Fruit fly (Drosophila melanogaster) whole organism, embryonic: ENCODE data around the gene CG1824.

Experiments used
- Ada2b ChIP-seq: fragments of 200-800 bp; sonication (Bioruptor generic); IDR thresholded peaks from 2 replicates; pipeline ENCODE4 v1.3.6; 2022; ENCODE audit warnings: missing biosample characterization, missing genetic modification characterization
- CG10366 ChIP-seq: fragments of 200-800 bp; sonication (Bioruptor generic); IDR thresholded peaks from 2 replicates; pipeline ENCODE4 v1.3.6; 2022; ENCODE audit warnings: missing biosample characterization, missing genetic modification characterization
- CG11085 ChIP-seq: fragments of 200-800 bp; sonication (Bioruptor generic); IDR thresholded peaks from 2 replicates; pipeline ENCODE4 v1.3.6; 2022; ENCODE audit warnings: missing biosample characterization, missing genetic modification characterization
- CG11398 ChIP-seq: fragments of 200-800 bp; sonication (Bioruptor generic); optimal IDR thresholded peaks from 2 replicates; lab custom pipeline; 2016; ENCODE audit warnings: missing biosample characterization, missing genetic modification characterization
- CG11560 ChIP-seq: fragments of 200-800 bp; sonication (Bioruptor generic); IDR thresholded peaks from 3 replicates; pipeline ENCODE4 v1.3.6; 2022; ENCODE audit warnings: missing biosample characterization, missing genetic modification characterization
- CG11723 ChIP-seq: fragments of 200-800 bp; sonication (Bioruptor generic); optimal IDR thresholded peaks from 2 replicates; lab custom pipeline; 2017; ENCODE audit warnings: missing biosample characterization, mild to moderate bottlenecking, missing genetic modification characterization
- CG12659 ChIP-seq: fragments of 200-800 bp; sonication (Bioruptor generic); optimal IDR thresholded peaks from 3 replicates; lab custom pipeline; 2017; ENCODE audit warnings: mild to moderate bottlenecking, missing biosample characterization, missing genetic modification reagents, missing genetic modification characterization
- CG12942 ChIP-seq: fragments of 200-800 bp; sonication (Bioruptor generic); optimal IDR thresholded peaks from 3 replicates; lab custom pipeline; 2016; ENCODE audit warnings: missing biosample characterization, missing genetic modification characterization
- CG16863 ChIP-seq: fragments of 200-800 bp; sonication (Bioruptor generic); optimal IDR thresholded peaks from 3 replicates; lab custom pipeline; 2016; ENCODE audit warnings: missing biosample characterization, missing genetic modification characterization
- CG18599 ChIP-seq: fragments of 200-800 bp; sonication (Bioruptor generic); optimal IDR thresholded peaks from 3 replicates; lab custom pipeline; 2017; ENCODE audit warnings: missing biosample characterization, missing genetic modification characterization, mild to moderate bottlenecking, moderate library complexity, missing genetic modification reagents
- CG2712 ChIP-seq: fragments of 200-800 bp; optimal IDR thresholded peaks from 3 replicates; lab custom pipeline; 2019; ENCODE audit warnings: missing biosample characterization, mild to moderate bottlenecking, missing genetic modification characterization, moderate library complexity
- CG6765 ChIP-seq: fragments of 200-800 bp; sonication (Bioruptor generic); optimal IDR thresholded peaks from 3 replicates; lab custom pipeline; 2017; ENCODE audit warnings: missing biosample characterization, mild to moderate bottlenecking, missing genetic modification characterization
- CG7357 ChIP-seq: fragments of 200-800 bp; sonication (Bioruptor generic); IDR thresholded peaks from 3 replicates; pipeline ENCODE4 v1.3.6; 2022; ENCODE audit warnings: missing biosample characterization, missing genetic modification characterization
- CG7372 ChIP-seq: fragments of 200-800 bp; sonication (Bioruptor generic); IDR thresholded peaks from 2 replicates; pipeline ENCODE4 v1.3.6; 2022; ENCODE audit warnings: missing biosample characterization, missing genetic modification characterization
- CG9609 ChIP-seq: fragments of 200-800 bp; sonication (Bioruptor generic); optimal IDR thresholded peaks from 3 replicates; lab custom pipeline; 2016; ENCODE audit warnings: missing biosample characterization, missing genetic modification characterization
- CG9817 ChIP-seq: fragments of 200-800 bp; sonication (Bioruptor generic); optimal IDR thresholded peaks from 2 replicates; lab custom pipeline; 2018; ENCODE audit warnings: missing biosample characterization, mild to moderate bottlenecking, missing genetic modification characterization, moderate library complexity
- D19A ChIP-seq: fragments of 200-800 bp; optimal IDR thresholded peaks from 3 replicates; lab custom pipeline; 2019; ENCODE audit warnings: missing biosample characterization, mild to moderate bottlenecking, missing genetic modification characterization, moderate library complexity
- Dad ChIP-seq: fragments of 200-800 bp; sonication (Bioruptor generic); optimal IDR thresholded peaks from 3 replicates; lab custom pipeline; 2016; ENCODE audit warnings: missing biosample characterization, missing genetic modification characterization
- Gug ChIP-seq: fragments of 200-800 bp; sonication (Bioruptor generic); IDR thresholded peaks from 4 replicates; pipeline ENCODE4 v1.3.6; 2022; ENCODE audit warnings: missing biosample characterization, missing genetic modification characterization
- Hand ChIP-seq: fragments of 200-800 bp; sonication (Bioruptor generic); optimal IDR thresholded peaks from 2 replicates; lab custom pipeline; 2017; ENCODE audit warnings: mild to moderate bottlenecking, missing biosample characterization, missing genetic modification reagents, missing genetic modification characterization
- Hsf ChIP-seq: fragments of 200-800 bp; sonication (Bioruptor generic); optimal IDR thresholded peaks from 3 replicates; lab custom pipeline; 2016; ENCODE audit warnings: missing biosample characterization, missing genetic modification characterization
- Lhr ChIP-seq: fragments of 200-800 bp; sonication (Bioruptor generic); optimal IDR thresholded peaks from 3 replicates; lab custom pipeline; 2017; ENCODE audit warnings: mild to moderate bottlenecking, missing biosample characterization, missing genetic modification reagents, missing genetic modification characterization
- Max ChIP-seq: fragments of 200-800 bp; sonication (Bioruptor generic); optimal IDR thresholded peaks from 2 replicates; lab custom pipeline; 2016; ENCODE audit warnings: missing biosample characterization, mild to moderate bottlenecking, missing genetic modification characterization
- NK7.1 ChIP-seq: fragments of 200-800 bp; sonication (Bioruptor generic); optimal IDR thresholded peaks from 3 replicates; lab custom pipeline; 2016; ENCODE audit warnings: missing biosample characterization, missing genetic modification characterization
- Optix ChIP-seq: fragments of 200-800 bp; sonication (Bioruptor generic); IDR thresholded peaks from 3 replicates; pipeline ENCODE4 v1.3.6; 2022; ENCODE audit warnings: missing biosample characterization, missing genetic modification characterization
- Side ChIP-seq: fragments of 200-800 bp; sonication (Bioruptor generic); optimal IDR thresholded peaks from 2 replicates; lab custom pipeline; 2016; ENCODE audit warnings: missing biosample characterization, missing genetic modification characterization
- Spps ChIP-seq: fragments of 200-800 bp; sonication (Bioruptor generic); optimal IDR thresholded peaks from 2 replicates; lab custom pipeline; 2018; ENCODE audit warnings: missing biosample characterization, mild to moderate bottlenecking, missing genetic modification characterization
- Sry-β ChIP-seq: fragments of 200-800 bp; sonication (Bioruptor generic); optimal IDR thresholded peaks from 2 replicates; lab custom pipeline; 2018; ENCODE audit warnings: missing biosample characterization, mild to moderate bottlenecking, missing genetic modification characterization, moderate library complexity
- Stat92E ChIP-seq, 3 experiments: fragments of >200 bp in 2 of 3; fragments of 200-800 bp in 1 of 3; sonication (Bioruptor generic) in 1 of 3; optimal IDR thresholded peaks; 2 replicates each; lab custom pipeline; 2017 to 2019; ENCODE audit warnings: missing biosample characterization in 3 of 3, missing genetic modification characterization in 3 of 3, mild to moderate bottlenecking in 1 of 3, moderate library complexity in 1 of 3
- Vsx1 ChIP-seq: fragments of 200-800 bp; sonication (Bioruptor generic); optimal IDR thresholded peaks from 2 replicates; lab custom pipeline; 2017; ENCODE audit warnings: missing biosample characterization, mild to moderate bottlenecking, missing genetic modification characterization, missing genetic modification reagents
- YL-1 ChIP-seq: fragments of 200-800 bp; sonication (Bioruptor generic); optimal IDR thresholded peaks from 3 replicates; lab custom pipeline; 2017; ENCODE audit warnings: missing biosample characterization, mild to moderate bottlenecking, missing genetic modification characterization
- ac ChIP-seq: fragments of 200-800 bp; sonication (Bioruptor generic); optimal IDR thresholded peaks from 3 replicates; lab custom pipeline; 2017; ENCODE audit warnings: missing biosample characterization, mild to moderate bottlenecking, missing genetic modification characterization
- dati ChIP-seq: fragments of 200-800 bp; sonication (Bioruptor generic); IDR thresholded peaks from 2 replicates; pipeline ENCODE4 v1.3.6; 2022; ENCODE audit warnings: missing biosample characterization, missing genetic modification characterization
- dm ChIP-seq: fragments of 200-800 bp; sonication (Bioruptor generic); optimal IDR thresholded peaks from 3 replicates; lab custom pipeline; 2016; ENCODE audit warnings: missing biosample characterization, missing genetic modification characterization
- en ChIP-seq: fragments of 200-800 bp; sonication (Bioruptor generic); optimal IDR thresholded peaks from 2 replicates; lab custom pipeline; 2016; ENCODE audit warnings: missing biosample characterization, missing genetic modification characterization
- fu2 ChIP-seq: fragments of 200-800 bp; sonication (Bioruptor generic); optimal IDR thresholded peaks from 2 replicates; lab custom pipeline; 2016; ENCODE audit warnings: missing biosample characterization, missing genetic modification characterization
- gro ChIP-seq: fragments of 200-800 bp; sonication (Bioruptor generic); optimal IDR thresholded peaks from 2 replicates; lab custom pipeline; 2016; ENCODE audit warnings: missing biosample characterization, missing genetic modification characterization
- gsb-n ChIP-seq: fragments of 200-800 bp; sonication (Bioruptor generic); optimal IDR thresholded peaks from 3 replicates; lab custom pipeline; 2018; ENCODE audit warnings: missing biosample characterization, mild to moderate bottlenecking, missing genetic modification characterization
- ind ChIP-seq: fragments of 200-800 bp; sonication (Bioruptor generic); optimal IDR thresholded peaks from 3 replicates; lab custom pipeline; 2016; ENCODE audit warnings: missing biosample characterization, missing genetic modification characterization
- lmd ChIP-seq: fragments of 200-800 bp; sonication (Bioruptor generic); IDR thresholded peaks from 2 replicates; pipeline ENCODE4 v1.3.6; 2022; ENCODE audit warnings: missing biosample characterization, missing genetic modification characterization
- lola ChIP-seq, 3 experiments: fragments of >200 bp in 2 of 3; fragments of 200-800 bp in 1 of 3; sonication (Bioruptor generic) in 1 of 3; optimal IDR thresholded peaks; 2 replicates each; lab custom pipeline; 2017 to 2019; ENCODE audit warnings: missing biosample characterization in 3 of 3, missing genetic modification characterization in 3 of 3, mild to moderate bottlenecking in 1 of 3, moderate library complexity in 1 of 3
- maf-S ChIP-seq: fragments of 200-800 bp; sonication (Bioruptor generic); optimal IDR thresholded peaks from 2 replicates; lab custom pipeline; 2016; ENCODE audit warnings: missing biosample characterization, missing genetic modification characterization
- nau ChIP-seq: fragments of 200-800 bp; sonication (Bioruptor generic); optimal IDR thresholded peaks from 3 replicates; lab custom pipeline; 2017; ENCODE audit warnings: missing biosample characterization, mild to moderate bottlenecking, missing genetic modification characterization, missing genetic modification reagents
- pzg ChIP-seq: fragments of 200-800 bp; sonication (Bioruptor generic); optimal IDR thresholded peaks from 3 replicates; lab custom pipeline; 2018; ENCODE audit warnings: missing biosample characterization, mild to moderate bottlenecking, missing genetic modification characterization, moderate library complexity
- sr ChIP-seq: fragments of 200-800 bp; sonication (Bioruptor generic); IDR thresholded peaks from 3 replicates; pipeline ENCODE4 v1.3.6; 2022; ENCODE audit warnings: missing biosample characterization, missing genetic modification characterization
- ssp ChIP-seq: fragments of 200-800 bp; sonication (Bioruptor generic); IDR thresholded peaks from 2 replicates; pipeline ENCODE4 v1.3.6; 2022; ENCODE audit warnings: missing biosample characterization, missing genetic modification characterization
- stwl ChIP-seq: fragments of 200-800 bp; sonication (Bioruptor generic); optimal IDR thresholded peaks from 3 replicates; lab custom pipeline; 2018; ENCODE audit warnings: missing biosample characterization, mild to moderate bottlenecking, missing genetic modification characterization, moderate library complexity
- usp ChIP-seq: fragments of >200 bp; optimal IDR thresholded peaks from 2 replicates; lab custom pipeline; 2017; ENCODE audit warnings: missing biosample characterization, missing genetic modification characterization
- vfl ChIP-seq: fragments of 200-800 bp; sonication (Bioruptor generic); optimal IDR thresholded peaks from 2 replicates; lab custom pipeline; 2016; ENCODE audit warnings: missing biosample characterization, missing genetic modification characterization
- zen ChIP-seq: fragments of 200-800 bp; sonication (Bioruptor generic); optimal IDR thresholded peaks from 3 replicates; lab custom pipeline; 2018; ENCODE audit warnings: missing biosample characterization, mild to moderate bottlenecking, missing genetic modification characterization, moderate library complexity

The CG1824 gene

dm6 chrX:12578701-12579372 lies 16.6 kb downstream of the CG1824 start (continued):
- TF ChIP-seq Lhr: no peak
- TF ChIP-seq Gug (GFP tag; lab: Robert Waterston, UW): 0 out of 4 replicates have a peak, but pooled peaks have one; percentile 32
- no peak for TF ChIP-seq CG7372 (GFP tag; lab: Robert Waterston, UW)
- peak; percentile 71 for TF ChIP-seq CG2712 (tag; lab: Kevin White, UChicago)
- peak; percentile 63 for TF ChIP-seq CG12659 (GFP tag; lab: Kevin White, UChicago)
- TF ChIP-seq CG11085: no peak
- TF ChIP-seq Sry-β: peak; percentile 2
- TF ChIP-seq maf-S: no peak
- TF ChIP-seq CG10366 (GFP tag; lab: Robert Waterston, UW): peak; percentile 29; the same call in 1 of the 2 replicates
- peak; percentile 6 for TF ChIP-seq Hand (GFP tag; lab: Kevin White, UChicago)
- TF ChIP-seq Side: no peak
- TF ChIP-seq stwl (tag; lab: Kevin White, UChicago): no peak
- peak; percentile 67 for TF ChIP-seq Hsf (GFP tag; lab: Kevin White, UChicago)
- no peak for TF ChIP-seq Stat92E (GFP tag; optimal IDR thresholded peaks at IDR 0.05; lab: Kevin White, UChicago)
- no peak for TF ChIP-seq dm (GFP tag; lab: Kevin White, UChicago)
- no peak for TF ChIP-seq sr (GFP tag; lab: Robert Waterston, UW)
- TF ChIP-seq CG18599 (GFP tag; lab: Kevin White, UChicago): peak; percentile 63
- peak; percentile 58 for TF ChIP-seq gsb-n (tag; lab: Kevin White, UChicago)
- peak; percentile 15; the same call in 1 of the 2 replicates for TF ChIP-seq ssp (GFP tag; lab: Robert Waterston, UW)
- no peak for TF ChIP-seq nau (GFP tag; lab: Kevin White, UChicago)
- TF ChIP-seq CG6765 (GFP tag; lab: Kevin White, UChicago): no peak
- TF ChIP-seq Spps (tag; lab: Kevin White, UChicago): no peak
- no peak for TF ChIP-seq CG9609 (GFP tag; lab: Kevin White, UChicago)
- peak; percentile 96 for TF ChIP-seq D19A (tag; lab: Kevin White, UChicago)
- TF ChIP-seq fu2 (GFP tag; lab: Kevin White, UChicago): peak; percentile 33
- TF ChIP-seq gro: no peak
- no peak for TF ChIP-seq dati (GFP tag; lab: Robert Waterston, UW)
- peak; percentile 45 for TF ChIP-seq CG9817 (tag; lab: Kevin White, UChicago)
- TF ChIP-seq en (GFP tag; lab: Kevin White, UChicago): no peak
- TF ChIP-seq CG12942 (GFP tag; lab: Kevin White, UChicago): no peak
- peak; percentile 41; the same call in 1 of the 2 replicates for TF ChIP-seq Ada2b (GFP tag; lab: Robert Waterston, UW)
- TF ChIP-seq CG11560: 0 out of 3 replicates have a peak, but pooled peaks have one; percentile 18
- peak; percentile 38 for TF ChIP-seq CG16863 (GFP tag; lab: Kevin White, UChicago)
- no peak for TF ChIP-seq ac (GFP tag; lab: Kevin White, UChicago)
- no peak for TF ChIP-seq YL-1
- TF ChIP-seq ind (GFP tag; lab: Kevin White, UChicago): peak; percentile 57
- TF ChIP-seq usp (GFP tag; lab: Kevin White, UChicago): no peak
- no peak for TF ChIP-seq vfl
- peak; percentile 38; the same call in 1 of the 3 replicates for TF ChIP-seq CG7357 (GFP tag; lab: Robert Waterston, UW)
- TF ChIP-seq lmd (GFP tag; lab: Robert Waterston, UW): peak; percentile 54
- TF ChIP-seq CG11723 (GFP tag; lab: Kevin White, UChicago): no peak
- TF ChIP-seq Optix (GFP tag; lab: Robert Waterston, UW): no peak
- no peak for TF ChIP-seq NK7.1
- peak; percentile 52 for TF ChIP-seq Max
- TF ChIP-seq Dad (GFP tag; lab: Kevin White, UChicago): no peak
- no peak for TF ChIP-seq CG11398 (GFP tag; lab: Kevin White, UChicago)
- TF ChIP-seq pzg (GFP tag; lab: Kevin White, UChicago): no peak
- peak; percentile 16 for TF ChIP-seq zen (tag; lab: Kevin White, UChicago)
- TF ChIP-seq Vsx1: no peak
- TF ChIP-seq lola (GFP tag; optimal IDR thresholded peaks at IDR 0.05; lab: Kevin White, UChicago): peak in 1 of 3 experiments; percentile 61
